Worm (Caenorhabditis elegans): ENCODE results near the gene spp-19.

- TF ChIP-seq tbx-37 (GFP tag; conservative IDR thresholded peaks at IDR 0.05) (no peak), ama-1 (optimal IDR thresholded peaks at IDR 0.05) (no peak), B0310.2 (tag; optimal IDR thresholded peaks at IDR 0.05) (no peak), ceh-36 (tag; optimal IDR thresholded peaks at IDR 0.05) (no peak), flt-1 (GFP tag; IDR thresholded peaks at IDR 0.05) (no peak), scrt-1 (GFP tag; IDR thresholded peaks at IDR 0.05) (no peak), ets-7 (tag; optimal IDR thresholded peaks at IDR 0.05) (no peak), aly-1 (tag; optimal IDR thresholded peaks at IDR 0.05) (no peak), hmg-4 (GFP tag; optimal IDR thresholded peaks at IDR 0.05) (no peak), F13C5.2 (tag; optimal IDR thresholded peaks at IDR 0.05) (no peak), hnd-1 (tag; optimal IDR thresholded peaks at IDR 0.05) (no peak), hmbx-1 (tag; optimal IDR thresholded peaks at IDR 0.05) (no peak), ceh-13 (GFP tag; optimal IDR thresholded peaks at IDR 0.05) (no peak)
Measured at ce11 chrV:6511121-6511520, 50.4 kb downstream of the spp-19 start, which contains the start of gene ubh-1.
